Worm (Caenorhabditis elegans): ENCODE results near the gene F55G7.3.

- TF ChIP-seq aly-2 (tag; optimal IDR thresholded peaks at IDR 0.05) (no peak), zag-1 (tag; optimal IDR thresholded peaks at IDR 0.05) (no peak), nhr-11 (tag; optimal IDR thresholded peaks at IDR 0.05) (no peak), unc-62 (GFP tag; optimal IDR thresholded peaks at IDR 0.05 in 1 of 2) (no peak), unc-62 (tag; optimal IDR thresholded peaks at IDR 0.05) (no peak), ceh-28 (tag; optimal IDR thresholded peaks at IDR 0.05) (no peak), T26A8.4 (GFP tag; IDR thresholded peaks at IDR 0.05) (no peak), ceh-20 (GFP tag; IDR thresholded peaks at IDR 0.05) (no peak), snpc-4 (tag; optimal IDR thresholded peaks at IDR 0.05) (no peak), unc-39 (tag; optimal IDR thresholded peaks at IDR 0.05) (no peak), hmg-1.1 (GFP tag; IDR thresholded peaks at IDR 0.05) (no peak), mdt-29 (GFP tag; IDR thresholded peaks at IDR 0.05) (no peak), fkh-10 (GFP tag; optimal IDR thresholded peaks at IDR 0.05) (no peak), lin-38 (GFP tag; IDR thresholded peaks at IDR 0.05) (no peak)
Measured at ce11 chrX:11957246-11957645, 15.4 kb upstream of the F55G7.3 start, which contains the start of gene T08D10.5.

All from whole organism, L4 larva.